Worm (Caenorhabditis elegans): ENCODE results near the gene K07H8.11.
A peak's percentile ranks its signal among the peaks of the same experiment; 100 is the strongest.

K07H8.11 gene

DNA sequence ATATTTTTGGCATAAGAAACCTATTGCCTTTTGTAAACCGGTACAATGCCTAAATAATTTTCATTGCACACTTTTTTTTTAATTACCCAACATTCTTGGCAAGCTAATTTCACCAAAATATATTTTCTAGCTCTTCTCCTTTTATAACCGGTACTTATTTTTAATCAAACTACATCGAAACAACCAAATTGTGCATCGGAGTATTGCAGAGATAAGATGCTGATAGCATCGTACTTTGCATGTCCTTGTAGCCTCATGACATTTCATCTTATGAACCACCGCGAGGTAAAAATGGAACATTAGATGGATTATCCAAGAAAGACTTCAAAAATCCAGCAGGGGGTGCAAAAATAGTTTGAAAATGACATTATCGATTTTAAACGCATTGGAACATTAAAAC, 19.9 kb downstream of the K07H8.11 start:
- TF ChIP-seq dao-5 (tag; optimal IDR thresholded peaks at IDR 0.05) (no peak), him-1 (tag; optimal IDR thresholded peaks at IDR 0.05) (no peak), W03F9.2 (tag; optimal IDR thresholded peaks at IDR 0.05) (no peak)

DNA sequence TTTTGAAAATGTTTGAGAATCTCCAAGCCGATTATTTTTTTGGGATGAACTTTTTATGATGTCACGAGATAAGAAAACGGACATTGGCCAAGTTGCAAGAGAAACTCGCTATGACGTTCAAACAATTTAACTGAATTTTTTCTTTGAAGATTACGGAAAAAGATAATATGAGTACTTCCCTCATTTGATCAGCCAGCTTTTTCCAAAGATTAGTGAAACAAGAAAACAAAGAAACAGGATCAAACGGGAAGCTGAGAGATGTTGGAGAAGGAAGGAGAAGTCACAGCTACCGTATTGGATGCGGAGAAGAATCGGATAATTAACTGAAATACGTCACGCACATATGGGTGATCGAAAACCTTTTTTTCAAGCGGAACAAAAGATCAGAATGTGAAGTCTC, 20.9 kb downstream of the K07H8.11 start:
- no peak for TF ChIP-seq dao-5 (tag; optimal IDR thresholded peaks at IDR 0.05)
- TF ChIP-seq him-1 (tag; optimal IDR thresholded peaks at IDR 0.05) = no peak
- no peak for TF ChIP-seq W03F9.2 (tag; optimal IDR thresholded peaks at IDR 0.05)

DNA sequence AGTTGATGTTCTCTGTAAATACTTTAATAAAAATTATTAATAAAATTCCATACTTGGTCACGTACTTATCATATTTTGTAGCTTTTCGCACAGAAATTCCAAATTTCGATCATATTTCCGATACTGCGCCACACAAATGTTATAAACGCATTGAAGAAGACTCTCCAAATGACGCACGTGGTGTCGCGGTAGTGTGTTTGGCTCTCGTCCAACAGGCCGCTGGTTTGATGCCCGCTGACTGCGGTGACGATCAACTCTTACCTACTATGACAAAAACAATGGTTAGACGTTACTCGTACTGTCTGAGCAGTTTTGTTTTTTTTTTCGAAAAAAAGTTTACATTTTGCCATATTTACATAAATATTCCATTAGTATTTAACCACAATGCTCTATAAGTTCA, 22.3 kb downstream of the K07H8.11 start:
- peak; percentile 60 for TF ChIP-seq him-1 (tag; optimal IDR thresholded peaks at IDR 0.05)
- peak; percentile 91 for TF ChIP-seq dao-5 (tag; optimal IDR thresholded peaks at IDR 0.05)
- TF ChIP-seq W03F9.2 (tag; optimal IDR thresholded peaks at IDR 0.05) = peak; percentile 69

DNA sequence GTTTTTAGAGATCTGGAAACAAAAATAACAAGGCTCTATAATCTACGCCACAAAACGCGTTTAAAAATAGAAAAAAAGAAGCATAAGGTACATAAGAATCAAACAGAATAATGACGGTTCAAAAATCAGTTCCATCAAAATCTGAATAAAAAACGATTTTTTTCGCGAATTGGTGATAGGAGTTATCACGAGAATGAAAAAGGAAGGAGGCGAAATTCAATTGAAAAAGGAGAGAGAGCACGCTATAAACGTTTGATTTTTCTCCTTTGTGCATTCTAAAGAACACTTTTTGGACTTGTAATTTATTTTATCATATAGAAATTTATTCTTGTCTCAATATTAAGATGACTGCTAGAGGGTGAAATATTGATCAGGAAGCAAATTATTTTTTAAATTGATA, 23.8 kb downstream of the K07H8.11 start:
- TF ChIP-seq him-1 (tag; optimal IDR thresholded peaks at IDR 0.05) (no peak), W03F9.2 (tag; optimal IDR thresholded peaks at IDR 0.05) (no peak), dao-5 (tag; optimal IDR thresholded peaks at IDR 0.05) (no peak)

DNA sequence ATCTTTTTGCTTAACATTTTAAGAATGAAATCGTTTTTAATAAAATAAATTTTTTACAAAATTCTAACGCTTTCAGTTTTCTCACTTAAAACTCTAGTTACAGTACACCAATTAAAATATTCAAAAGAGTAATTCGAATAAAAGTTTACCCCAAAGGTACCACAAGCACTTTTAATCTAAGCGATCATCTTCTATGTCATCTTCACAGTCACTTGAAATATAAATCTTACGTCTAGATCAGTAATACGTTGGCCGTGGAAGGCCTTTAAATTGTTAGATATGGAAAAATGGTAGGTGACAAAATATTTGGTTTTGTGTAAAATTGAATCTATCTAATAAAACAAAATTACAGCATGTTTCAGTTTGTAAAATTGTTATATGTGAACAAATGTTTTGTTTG, 27.8 kb downstream of the K07H8.11 start:
- TF ChIP-seq him-1 (tag; optimal IDR thresholded peaks at IDR 0.05) (no peak), W03F9.2 (tag; optimal IDR thresholded peaks at IDR 0.05) (no peak), dao-5 (tag; optimal IDR thresholded peaks at IDR 0.05) (no peak)

DNA sequence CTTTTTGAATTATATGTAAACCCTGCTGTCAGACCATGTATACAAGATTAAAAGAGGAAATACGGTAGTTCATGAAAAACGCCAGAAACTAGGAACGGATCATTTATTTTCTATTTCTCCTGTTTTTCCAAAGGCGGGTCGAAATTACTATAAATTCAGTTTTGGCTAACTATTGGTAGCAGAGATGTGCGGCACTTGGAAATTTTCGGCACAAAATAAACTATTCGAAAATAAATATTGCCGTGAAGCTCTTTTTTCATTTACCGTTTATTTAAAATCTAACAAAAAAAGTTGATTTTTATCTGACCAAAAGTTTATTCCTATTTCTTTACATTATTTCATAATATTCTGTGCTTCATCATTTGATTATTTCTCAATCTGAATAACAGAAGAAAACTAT, 31.0 kb downstream of the K07H8.11 start, which contains the start of gene T09A12.1:
Gene T09A12.1 (plus strand): TSS at position 301 of the 400 bp plus-strand sequence.
- TF ChIP-seq W03F9.2 (tag; optimal IDR thresholded peaks at IDR 0.05) (no peak), dao-5 (tag; optimal IDR thresholded peaks at IDR 0.05) (no peak), him-1 (tag; optimal IDR thresholded peaks at IDR 0.05) (no peak)

DNA sequence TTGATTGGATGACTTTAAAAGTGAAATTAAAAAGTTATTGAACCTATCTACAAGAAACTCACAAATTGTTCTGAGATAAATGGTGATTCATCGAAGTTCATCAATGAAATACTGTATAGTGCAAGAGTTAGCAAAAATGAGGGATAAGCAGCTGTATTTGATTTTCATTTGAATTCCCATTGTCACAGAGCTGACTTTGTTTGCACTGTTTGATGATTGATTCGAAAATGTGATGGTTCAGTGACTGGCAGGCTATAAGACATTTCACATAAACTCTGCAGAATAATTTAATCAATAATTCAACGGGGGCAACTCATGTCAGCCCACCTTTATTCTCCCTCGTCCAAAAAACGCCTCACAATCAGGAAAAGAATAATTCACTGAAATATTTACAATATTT, 31.5 kb downstream of the K07H8.11 start, which contains the start of gene T09A12.8:
Gene T09A12.8 (minus strand): TSS at position 101 of the 400 bp plus-strand sequence.
- TF ChIP-seq W03F9.2 (tag; optimal IDR thresholded peaks at IDR 0.05) (no peak), him-1 (tag; optimal IDR thresholded peaks at IDR 0.05) (no peak), dao-5 (tag; optimal IDR thresholded peaks at IDR 0.05) (no peak)

DNA sequence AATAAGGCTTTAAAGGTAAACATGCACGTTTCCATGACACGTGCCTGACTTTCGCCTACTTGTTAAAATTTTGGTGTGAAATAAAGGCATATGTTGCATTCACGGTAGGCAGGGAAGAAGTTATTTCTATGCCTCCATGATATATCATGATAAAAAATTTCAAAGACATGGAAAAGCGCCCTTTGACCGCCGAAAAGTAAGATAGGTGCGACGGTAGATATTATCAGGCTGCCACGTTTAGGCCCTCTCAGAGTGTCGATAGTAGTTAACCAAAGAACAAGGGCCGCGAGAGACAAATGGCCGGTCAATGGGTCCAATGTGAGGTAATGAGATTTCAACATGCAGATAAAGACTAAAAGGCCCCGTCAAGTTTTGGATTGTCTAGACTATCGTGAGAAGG, 32.0 kb downstream of the K07H8.11 start:
- TF ChIP-seq dao-5 (tag; optimal IDR thresholded peaks at IDR 0.05) (no peak), him-1 (tag; optimal IDR thresholded peaks at IDR 0.05) (no peak), W03F9.2 (tag; optimal IDR thresholded peaks at IDR 0.05) (no peak)

DNA sequence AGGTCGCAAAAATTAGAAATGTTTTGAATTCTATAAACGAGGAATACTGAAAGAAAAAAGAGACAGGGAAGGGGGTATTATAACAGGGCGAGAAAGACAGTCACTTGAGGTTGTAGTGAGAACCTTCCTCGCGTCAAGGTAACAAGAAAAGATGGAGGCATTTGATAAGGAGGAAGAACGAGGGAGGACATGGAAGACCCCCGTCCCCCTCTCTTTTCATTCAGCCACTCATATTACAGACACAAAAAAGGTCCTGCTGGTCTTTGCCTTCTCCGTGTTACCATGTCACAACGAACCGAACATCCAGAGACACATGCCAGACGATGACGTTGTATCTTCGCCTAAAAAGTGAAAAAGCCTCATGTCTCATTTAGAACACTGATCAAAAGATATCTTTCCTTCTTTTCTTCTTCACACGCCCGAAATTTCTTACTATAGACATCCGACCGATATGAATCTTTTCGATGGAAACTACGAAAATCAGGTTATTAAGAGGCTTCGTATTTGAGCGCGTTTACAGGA, 33.8 kb downstream of the K07H8.11 start:
- TF ChIP-seq dao-5 (tag; optimal IDR thresholded peaks at IDR 0.05) = no peak
- TF ChIP-seq W03F9.2 (tag; optimal IDR thresholded peaks at IDR 0.05) = no peak
- TF ChIP-seq him-1 (tag; optimal IDR thresholded peaks at IDR 0.05) = no peak

DNA sequence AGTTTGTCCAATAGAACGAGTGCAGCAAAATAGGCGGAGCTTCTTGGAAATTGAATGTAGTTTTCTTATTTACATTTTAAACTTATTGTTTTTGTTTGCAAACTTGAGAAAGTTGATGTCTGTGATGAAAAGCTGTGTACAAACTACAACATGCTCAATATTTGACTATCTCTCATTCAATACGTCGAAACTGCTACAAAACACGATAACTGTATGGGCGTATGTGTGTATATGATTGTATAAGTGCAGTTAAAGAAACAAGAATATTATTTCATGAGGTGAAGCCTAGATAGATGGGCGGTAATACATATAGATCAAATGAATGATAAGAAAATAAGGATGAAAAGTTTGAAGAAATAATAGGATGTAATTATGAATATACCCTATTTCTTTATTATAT, 35.5 kb downstream of the K07H8.11 start:
- TF ChIP-seq him-1 (tag; optimal IDR thresholded peaks at IDR 0.05) (no peak), dao-5 (tag; optimal IDR thresholded peaks at IDR 0.05) (no peak)

DNA sequence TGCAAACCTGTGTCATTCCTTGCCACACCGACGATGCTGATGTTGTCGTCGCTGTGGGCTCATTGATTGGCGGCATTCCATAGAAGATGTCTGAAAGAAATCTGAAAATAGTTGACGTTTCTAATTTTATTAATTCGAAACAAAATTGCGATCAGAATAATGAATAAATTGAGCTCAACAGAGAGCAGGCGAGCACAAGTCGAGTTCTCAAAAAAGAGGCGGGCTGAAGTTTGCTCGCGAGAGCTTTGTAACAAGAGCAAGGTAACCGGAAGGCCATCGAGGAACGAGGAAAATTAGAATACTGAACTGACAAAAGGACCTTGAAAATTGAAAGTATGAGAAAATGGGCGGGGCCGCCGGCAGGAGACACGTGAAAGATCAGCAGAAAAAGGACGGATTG, 38.6 kb downstream of the K07H8.11 start, which contains the start of gene nhr-66:
Gene nhr-66 (minus strand): TSS at position 101 of the 400 bp plus-strand sequence.
- no peak for TF ChIP-seq W03F9.2 (tag; optimal IDR thresholded peaks at IDR 0.05)
- no peak for TF ChIP-seq dao-5 (tag; optimal IDR thresholded peaks at IDR 0.05)

DNA sequence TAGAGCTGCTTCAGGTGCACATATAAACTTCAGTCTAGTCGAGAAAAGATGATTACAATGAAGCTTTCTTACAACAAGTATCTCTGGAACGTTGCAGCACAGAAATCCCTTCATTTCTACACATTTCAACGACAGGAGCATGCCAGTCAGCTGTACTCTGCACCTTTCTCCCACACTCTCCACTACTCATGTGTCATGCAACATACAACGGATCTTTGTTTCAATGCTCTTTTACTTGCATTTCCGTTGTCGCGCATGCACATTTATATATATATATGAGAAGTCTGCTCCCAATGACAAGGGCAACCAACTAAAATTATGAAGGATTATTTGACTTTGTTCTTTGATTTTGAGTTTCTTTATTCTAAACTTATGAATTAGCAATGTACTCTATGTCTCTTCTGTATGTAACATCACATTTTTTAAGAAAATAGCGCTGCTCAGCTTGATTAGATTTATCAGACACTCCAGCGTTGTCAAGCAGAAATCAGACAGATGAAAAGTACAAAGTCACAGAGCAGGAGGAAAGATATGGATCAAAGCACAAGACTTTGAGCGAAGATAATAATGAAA, 39.9 kb downstream of the K07H8.11 start:
- no peak for TF ChIP-seq dao-5 (tag; optimal IDR thresholded peaks at IDR 0.05)
- TF ChIP-seq W03F9.2 (tag; optimal IDR thresholded peaks at IDR 0.05) = no peak
- no peak for TF ChIP-seq him-1 (tag; optimal IDR thresholded peaks at IDR 0.05)

DNA sequence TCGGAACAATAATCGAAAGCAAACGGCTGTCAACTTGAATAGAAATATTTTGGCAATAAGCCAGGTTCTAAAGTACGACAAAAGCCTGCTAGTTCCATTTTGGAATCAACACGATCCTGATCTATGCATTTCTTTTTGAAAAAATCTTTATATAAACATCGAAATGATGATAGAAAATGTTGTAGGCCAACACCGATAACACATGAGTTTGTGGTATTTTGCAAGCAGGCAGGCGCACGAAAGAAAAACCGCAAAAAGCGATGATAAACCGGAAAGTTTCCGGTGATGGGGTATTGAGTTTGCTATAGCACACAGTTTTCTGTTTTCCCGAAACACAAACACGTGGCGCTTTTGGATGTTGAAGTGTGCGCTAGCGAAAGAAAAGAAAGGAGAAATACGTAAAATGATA, 41.0 kb downstream of the K07H8.11 start:
- no peak for TF ChIP-seq W03F9.2 (tag; optimal IDR thresholded peaks at IDR 0.05)
- TF ChIP-seq dao-5 (tag; optimal IDR thresholded peaks at IDR 0.05) = no peak
- no peak for TF ChIP-seq him-1 (tag; optimal IDR thresholded peaks at IDR 0.05)

DNA sequence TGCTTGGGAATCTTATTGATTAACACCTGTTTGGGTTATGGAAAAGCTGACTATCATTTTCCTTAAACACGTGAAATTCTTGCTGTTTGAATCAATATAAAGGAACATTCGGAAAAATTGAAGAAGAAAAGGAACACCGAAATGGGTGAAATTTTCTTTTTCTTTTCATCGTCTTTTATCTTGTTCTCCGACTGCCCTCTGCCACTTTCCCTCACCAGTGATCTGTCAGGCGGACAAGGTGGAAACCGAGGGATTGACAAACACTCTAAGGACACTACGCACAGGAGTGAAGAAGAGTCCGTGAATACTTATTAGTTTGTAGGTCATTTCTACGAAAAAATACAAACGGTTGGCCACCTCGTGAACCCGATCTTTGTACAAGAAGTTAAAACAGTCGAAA, 41.9 kb downstream of the K07H8.11 start:
- no peak for TF ChIP-seq him-1 (tag; optimal IDR thresholded peaks at IDR 0.05)
- TF ChIP-seq W03F9.2 (tag; optimal IDR thresholded peaks at IDR 0.05) = no peak
- no peak for TF ChIP-seq dao-5 (tag; optimal IDR thresholded peaks at IDR 0.05)

DNA sequence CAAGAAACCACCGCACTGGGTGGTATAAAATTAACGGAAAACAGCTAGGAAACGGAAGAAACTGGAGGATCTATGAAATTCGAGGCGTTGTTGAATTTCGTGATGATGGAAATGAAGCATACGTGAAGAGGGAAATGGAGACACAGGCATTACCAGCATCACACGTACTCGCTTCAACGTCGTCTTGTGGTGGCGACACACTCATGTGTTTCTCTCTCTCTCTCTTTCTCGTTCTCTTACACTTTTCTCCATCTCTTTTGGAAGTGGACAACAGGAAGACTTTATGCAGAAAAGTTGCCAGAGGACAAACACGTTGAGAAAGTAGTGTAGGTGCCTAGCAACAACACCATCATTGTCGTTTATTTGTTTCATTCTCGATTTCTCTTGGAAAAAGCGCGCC, 42.7 kb downstream of the K07H8.11 start:
- TF ChIP-seq him-1 (tag; optimal IDR thresholded peaks at IDR 0.05) (no peak), W03F9.2 (tag; optimal IDR thresholded peaks at IDR 0.05) (no peak), dao-5 (tag; optimal IDR thresholded peaks at IDR 0.05) (no peak)

Measured in whole organism, L4/young adult.